Worm (Caenorhabditis elegans): ENCODE data around the gene ttr-2.

Gene ttr-2

ce11 chrIII:9927378-9927777 is at the start of gene ttr-2:
TSS of gene ttr-2 (plus strand) at chrIII:9927769.
- TF ChIP-seq dao-5 (tag; optimal IDR thresholded peaks at IDR 0.05), result no peak
- TF ChIP-seq W03F9.2 (tag; optimal IDR thresholded peaks at IDR 0.05), result no peak
- no peak for TF ChIP-seq him-1 (tag; optimal IDR thresholded peaks at IDR 0.05)

ce11 chrIII:9878828-9879227 is 48.7 kb upstream of the ttr-2 start, which contains the start of gene ZK757.2:
TSS of gene ZK757.2 (minus strand) at chrIII:9878928.
- no peak for TF ChIP-seq dao-5 (tag; optimal IDR thresholded peaks at IDR 0.05)
- TF ChIP-seq W03F9.2 (tag; optimal IDR thresholded peaks at IDR 0.05), result no peak
- TF ChIP-seq him-1 (tag; optimal IDR thresholded peaks at IDR 0.05), result no peak

DNA sequence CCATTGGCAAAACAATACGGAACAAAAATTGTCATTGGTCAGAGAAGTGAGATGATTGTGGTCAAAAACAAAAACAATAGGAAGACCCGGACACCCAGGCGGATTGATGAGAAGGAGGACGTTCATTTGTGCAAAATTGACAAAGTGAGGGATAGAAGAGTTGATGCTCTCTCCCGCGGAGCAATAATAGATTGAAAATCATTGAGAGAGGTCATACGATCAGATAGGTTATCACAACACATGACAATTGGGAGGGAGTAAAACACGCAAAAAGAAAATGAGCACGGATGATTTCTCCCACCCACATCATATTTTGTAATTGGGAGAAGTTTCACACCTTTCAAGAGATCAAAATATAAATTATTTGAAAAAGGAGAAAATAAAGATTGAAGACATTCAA is 42.0 kb upstream of the ttr-2 start:
- TF ChIP-seq W03F9.2 (tag; optimal IDR thresholded peaks at IDR 0.05), result no peak
- TF ChIP-seq him-1 (tag; optimal IDR thresholded peaks at IDR 0.05), result no peak
- no peak for TF ChIP-seq dao-5 (tag; optimal IDR thresholded peaks at IDR 0.05)

DNA sequence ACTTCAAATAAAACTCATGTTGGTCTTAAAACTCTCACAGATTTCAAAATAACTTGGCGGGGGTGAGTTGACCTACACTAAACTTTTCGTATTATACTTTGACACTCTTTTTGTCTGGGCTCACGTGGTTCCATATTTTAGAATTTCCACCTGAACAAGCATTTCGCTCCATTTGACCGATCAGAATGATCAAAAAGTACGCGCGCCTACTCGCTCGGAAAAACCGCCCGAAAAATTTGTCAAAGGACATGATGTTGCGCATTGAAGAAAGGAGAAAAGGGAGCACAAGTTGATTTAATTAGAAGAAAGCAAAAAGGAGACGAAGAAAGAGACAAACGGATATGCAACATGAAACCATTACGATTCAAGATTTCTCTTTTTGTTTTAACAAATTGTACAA is 41.2 kb upstream of the ttr-2 start:
- TF ChIP-seq W03F9.2 (tag; optimal IDR thresholded peaks at IDR 0.05), result no peak
- no peak for TF ChIP-seq him-1 (tag; optimal IDR thresholded peaks at IDR 0.05)
- no peak for TF ChIP-seq dao-5 (tag; optimal IDR thresholded peaks at IDR 0.05)

DNA sequence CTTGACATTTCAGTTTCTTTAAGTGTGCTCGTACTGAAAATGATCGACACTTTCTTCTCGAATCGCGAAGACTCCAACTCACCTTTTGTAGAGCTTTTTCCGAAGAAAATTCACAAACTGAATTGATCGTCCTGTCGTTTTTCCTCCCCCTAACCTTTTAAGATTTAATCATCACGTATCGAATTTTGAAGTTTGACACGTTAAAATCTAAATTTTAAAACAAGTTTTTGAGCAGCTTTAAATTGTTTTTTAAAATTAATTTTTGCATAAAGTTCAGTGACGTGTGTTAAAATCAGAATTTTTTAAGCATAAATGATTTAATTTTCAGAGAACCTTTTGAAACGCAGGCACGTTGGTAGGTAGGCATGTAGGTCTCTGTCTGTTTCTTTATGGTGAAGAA is 36.2 kb upstream of the ttr-2 start, which contains the start of gene alg-4:
alg-4 (minus strand) TSS at position 101 of the 400 bp plus-strand sequence.
- no peak for TF ChIP-seq W03F9.2 (tag; optimal IDR thresholded peaks at IDR 0.05)
- TF ChIP-seq him-1 (tag; optimal IDR thresholded peaks at IDR 0.05), result no peak
- no peak for TF ChIP-seq dao-5 (tag; optimal IDR thresholded peaks at IDR 0.05)

DNA sequence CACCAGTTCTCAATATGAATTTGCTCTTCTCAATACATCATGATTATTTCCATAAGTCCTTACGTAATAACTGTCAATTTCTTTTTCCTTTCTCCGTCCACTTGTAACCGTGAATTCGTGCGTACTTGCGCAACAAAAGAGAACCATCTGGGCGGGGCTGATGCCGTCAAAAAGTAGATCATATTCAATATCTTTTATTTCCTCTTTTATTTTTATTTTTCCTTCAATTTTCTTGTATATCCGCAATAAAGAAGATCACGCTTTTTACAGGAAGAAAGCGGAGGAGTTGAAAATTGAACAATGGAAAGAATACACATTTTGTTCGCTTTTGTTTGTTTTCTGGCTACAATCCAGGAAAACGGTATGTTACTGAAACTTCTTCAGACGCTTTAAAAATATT is 34.7 kb upstream of the ttr-2 start, which contains the start of gene mam-7:
mam-7 (plus strand) TSS at position 301 of the 400 bp plus-strand sequence.
- TF ChIP-seq dao-5 (tag; optimal IDR thresholded peaks at IDR 0.05) (no peak), W03F9.2 (tag; optimal IDR thresholded peaks at IDR 0.05) (no peak), him-1 (tag; optimal IDR thresholded peaks at IDR 0.05) (no peak)

DNA sequence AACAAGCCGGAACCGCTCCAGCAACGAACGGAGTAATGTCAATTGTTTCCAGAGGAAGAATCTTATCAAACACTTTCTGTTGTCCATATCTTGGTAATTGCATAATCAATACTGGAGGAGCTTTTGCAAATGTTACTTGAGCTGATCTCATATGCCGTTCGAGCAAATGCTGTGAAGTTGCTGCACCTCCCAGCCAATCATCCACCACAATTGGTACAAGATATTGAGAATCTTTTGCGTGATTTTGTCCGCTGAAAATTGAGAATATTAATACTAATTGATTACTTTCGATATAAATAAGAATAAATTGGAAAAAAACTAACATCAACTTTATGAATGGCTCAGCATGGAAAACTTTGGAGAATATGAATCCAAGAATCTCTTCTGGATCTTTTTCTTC is 27.8 kb upstream of the ttr-2 start:
- no peak for TF ChIP-seq W03F9.2 (tag; optimal IDR thresholded peaks at IDR 0.05)
- no peak for TF ChIP-seq him-1 (tag; optimal IDR thresholded peaks at IDR 0.05)
- no peak for TF ChIP-seq dao-5 (tag; optimal IDR thresholded peaks at IDR 0.05)

- no peak for TF ChIP-seq W03F9.2 (tag; optimal IDR thresholded peaks at IDR 0.05)
- no peak for TF ChIP-seq him-1 (tag; optimal IDR thresholded peaks at IDR 0.05)
- no peak for TF ChIP-seq dao-5 (tag; optimal IDR thresholded peaks at IDR 0.05)
These were observed 23.8 kb upstream of the ttr-2 start for ce11 chrIII:9903694-9904292.

DNA sequence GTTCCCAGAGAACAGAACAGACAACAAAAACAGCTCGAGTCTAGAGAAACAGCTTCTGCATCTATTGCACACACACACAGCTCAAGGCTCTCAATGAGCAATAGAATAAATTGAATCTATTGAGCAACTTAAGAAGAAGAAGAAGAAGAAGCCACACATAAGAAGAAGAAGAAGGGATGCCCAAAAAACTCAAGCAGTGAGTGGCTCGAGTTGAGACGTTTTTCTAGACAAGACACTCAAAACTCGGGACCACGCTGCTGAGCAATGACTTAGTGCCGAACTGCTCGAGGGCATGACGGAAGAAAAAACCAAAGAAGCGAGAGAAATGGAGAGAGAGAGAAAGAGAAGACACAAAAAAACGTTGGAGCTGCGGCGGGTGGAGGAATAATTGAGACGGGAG is 22.3 kb upstream of the ttr-2 start:
- TF ChIP-seq W03F9.2 (tag; optimal IDR thresholded peaks at IDR 0.05), result no peak
- peak; percentile 37 for TF ChIP-seq him-1 (tag; optimal IDR thresholded peaks at IDR 0.05)
- TF ChIP-seq dao-5 (tag; optimal IDR thresholded peaks at IDR 0.05), result no peak

DNA sequence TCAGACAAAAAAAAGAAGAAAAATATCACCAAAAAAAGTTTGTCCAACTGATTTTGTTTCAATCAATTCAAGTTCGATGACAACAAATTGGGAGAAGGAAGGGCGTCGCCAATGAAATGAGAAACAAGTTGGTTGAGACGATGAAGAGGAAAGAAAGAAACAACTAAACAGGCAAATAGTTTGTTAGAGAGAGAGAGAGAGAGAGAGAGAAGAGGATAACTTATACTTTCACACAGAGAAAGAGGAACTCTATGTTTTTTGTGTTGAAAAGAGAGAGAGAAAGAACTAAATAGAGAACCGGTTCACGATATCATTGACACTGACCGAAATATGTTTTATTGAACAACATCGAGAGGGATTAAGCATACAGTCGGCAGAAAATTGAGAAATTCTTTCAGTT is 20.0 kb upstream of the ttr-2 start:
- TF ChIP-seq him-1 (tag; optimal IDR thresholded peaks at IDR 0.05) (no peak), dao-5 (tag; optimal IDR thresholded peaks at IDR 0.05) (no peak), W03F9.2 (tag; optimal IDR thresholded peaks at IDR 0.05) (no peak)

DNA sequence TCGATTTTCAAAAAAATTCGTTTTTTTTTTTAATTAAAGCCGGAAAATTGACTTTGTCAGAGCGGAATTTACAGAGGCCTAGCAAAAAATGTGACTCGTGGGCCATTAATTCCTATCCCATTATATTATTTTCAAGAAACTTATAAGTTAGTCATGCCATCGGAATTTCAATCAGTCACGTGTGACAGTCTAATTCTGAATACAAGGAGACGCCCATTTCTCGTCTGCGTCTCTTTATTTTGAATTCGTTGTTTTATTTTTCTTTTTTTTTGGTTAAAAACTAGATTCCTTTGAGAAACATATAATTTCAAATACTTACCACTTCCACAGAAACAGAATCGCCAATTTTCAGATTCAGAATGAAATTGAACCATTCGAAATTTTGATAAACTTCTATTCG is 18.8 kb upstream of the ttr-2 start:
- TF ChIP-seq him-1 (tag; optimal IDR thresholded peaks at IDR 0.05), result no peak
- TF ChIP-seq dao-5 (tag; optimal IDR thresholded peaks at IDR 0.05), result no peak
- no peak for TF ChIP-seq W03F9.2 (tag; optimal IDR thresholded peaks at IDR 0.05)

- peak; percentile 17 for TF ChIP-seq W03F9.2 (tag; optimal IDR thresholded peaks at IDR 0.05)
- TF ChIP-seq dao-5 (tag; optimal IDR thresholded peaks at IDR 0.05), result no peak
These were observed 16.7 kb upstream of the ttr-2 start, which contains the start of the genes cyld-1 and F40F12.9 for ce11 chrIII:9910608-9911479. TSS of gene cyld-1 (minus strand) at chrIII:9910658. TSS of gene F40F12.9 (plus strand) at chrIII:9911328.

ce11 chrIII:9912501-9912900 is 15.1 kb upstream of the ttr-2 start:
- TF ChIP-seq W03F9.2 (tag; optimal IDR thresholded peaks at IDR 0.05), result no peak
- TF ChIP-seq dao-5 (tag; optimal IDR thresholded peaks at IDR 0.05), result no peak
- TF ChIP-seq him-1 (tag; optimal IDR thresholded peaks at IDR 0.05), result no peak

DNA sequence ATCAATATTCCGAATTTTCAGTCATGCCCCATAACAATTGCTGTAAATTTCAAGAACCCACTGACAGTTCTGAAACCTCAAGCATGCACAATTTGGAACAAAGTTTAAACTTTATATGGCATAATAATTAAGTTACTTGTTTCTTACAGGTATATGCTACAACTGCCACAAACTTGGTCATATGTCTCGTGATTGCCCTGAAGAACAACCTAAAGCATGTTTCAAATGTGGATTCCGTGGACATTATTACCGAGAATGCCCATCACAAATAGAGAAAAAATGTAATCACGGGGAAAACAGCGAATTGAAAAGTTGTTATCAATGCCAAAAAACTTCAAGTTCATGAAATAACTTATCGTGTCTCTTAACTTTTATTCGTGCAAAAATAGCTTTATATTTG is 14.6 kb upstream of the ttr-2 start:
- TF ChIP-seq him-1 (tag; optimal IDR thresholded peaks at IDR 0.05), result no peak
- no peak for TF ChIP-seq W03F9.2 (tag; optimal IDR thresholded peaks at IDR 0.05)
- no peak for TF ChIP-seq dao-5 (tag; optimal IDR thresholded peaks at IDR 0.05)

Measured in whole organism, L4/young adult.